Fruit fly (Drosophila melanogaster): Measurements from ENCODE around the gene CG12995.

DNA sequence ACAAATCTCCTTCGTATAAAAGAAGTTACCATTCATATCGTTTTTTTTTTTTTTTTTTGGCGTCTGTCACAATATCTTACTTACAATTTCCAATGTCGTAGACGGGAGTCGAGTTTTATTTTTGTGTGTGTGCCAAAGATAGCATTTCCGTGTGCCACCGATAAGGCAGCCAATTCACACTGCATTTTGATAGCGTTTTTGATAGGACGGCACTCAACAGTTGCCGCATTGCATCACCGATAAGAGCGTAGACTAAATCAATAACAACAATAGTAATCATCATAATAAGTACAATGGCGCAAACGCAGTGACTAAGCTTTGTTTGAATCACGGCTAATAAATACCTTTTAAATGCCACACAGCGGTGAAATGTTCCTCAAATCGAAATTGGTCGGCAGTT, 23.4 kb downstream of the CG12995 start:
- TF ChIP-seq CG8478 (optimal IDR thresholded peaks at IDR 0.05) (no peak), CTCF (optimal IDR thresholded peaks at IDR 0.05) (no peak)

Data from S2 (cell line).